Worm (Caenorhabditis elegans): ENCODE data around the gene Y2H9A.6.

DNA sequence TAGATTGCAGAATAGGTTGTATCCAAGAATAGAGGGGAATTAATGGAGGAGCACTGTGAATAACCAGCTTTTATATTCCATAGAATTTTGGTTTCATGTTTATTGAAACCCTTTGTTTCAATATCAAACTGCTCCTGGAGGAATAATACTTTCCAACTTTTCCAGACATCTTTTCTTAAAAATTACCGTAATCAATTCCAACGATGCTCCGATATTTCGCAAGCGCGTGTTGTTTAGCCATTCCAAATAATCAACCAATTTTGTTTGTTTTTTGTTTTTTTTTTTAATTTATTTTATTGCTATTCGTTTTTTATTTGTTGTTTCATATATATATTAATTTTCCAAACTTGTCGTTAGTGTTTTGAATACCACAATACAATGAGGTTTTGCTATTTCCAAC, 37.6 kb upstream of the Y2H9A.6 start, which contains the start of gene cutl-1:
- no peak for TF ChIP-seq nhr-11 (tag; optimal IDR thresholded peaks at IDR 0.05)
- no peak for TF ChIP-seq pqm-1 (tag; optimal IDR thresholded peaks at IDR 0.05)
- no peak for TF ChIP-seq che-1 (tag; optimal IDR thresholded peaks at IDR 0.05)
- TF ChIP-seq unc-86 (tag; optimal IDR thresholded peaks at IDR 0.05) = no peak
- TF ChIP-seq ama-1 (optimal IDR thresholded peaks at IDR 0.05) = no peak
- no peak for TF ChIP-seq pag-3 (tag; optimal IDR thresholded peaks at IDR 0.05; ENCODE audit: borderline replicate concordance)
- TF ChIP-seq tbx-7 (tag; optimal IDR thresholded peaks at IDR 0.05) = no peak
- no peak for TF ChIP-seq hlh-13 (GFP tag; optimal IDR thresholded peaks at IDR 0.05)
- TF ChIP-seq F13H6.1 (tag; optimal IDR thresholded peaks at IDR 0.05) = no peak
- TF ChIP-seq T23F11.4 (GFP tag; optimal IDR thresholded peaks at IDR 0.05) = no peak
- TF ChIP-seq lim-6 (tag; optimal IDR thresholded peaks at IDR 0.05) = no peak
- no peak for TF ChIP-seq unc-55 (GFP tag; optimal IDR thresholded peaks at IDR 0.05)

All from whole organism, late embryonic.